Worm (Caenorhabditis elegans) whole organism, midembryonic: ENCODE data around the gene F42D1.4.

Experiments used
- T22C8.4 ChIP-seq: fragments of 200-800 bp; sonication (Bioruptor generic); IDR thresholded peaks from 2 replicates; pipeline ENCODE4 v1.3.6; 2022; ENCODE audit warnings: missing genetic modification characterization, missing compliant biosample characterization
- flt-1 ChIP-seq: fragments of 200-800 bp; sonication (Bioruptor generic); IDR thresholded peaks from 2 replicates; pipeline ENCODE4 v1.3.6; 2022; ENCODE audit warnings: missing genetic modification characterization, missing compliant biosample characterization
- klf-2 ChIP-seq: fragments of 200-800 bp; sonication (Bioruptor generic); conservative IDR thresholded peaks from 2 replicates; pipeline ENCODE4 v1.3.6; 2022; ENCODE audit warnings: missing genetic modification reagents, missing genetic modification characterization, missing compliant biosample characterization
- tab-1 ChIP-seq: fragments of 200-800 bp; sonication (Bioruptor generic); IDR thresholded peaks from 2 replicates; pipeline ENCODE4 v1.3.6; 2022; ENCODE audit warnings: missing genetic modification characterization, missing compliant biosample characterization
- ztf-23 ChIP-seq: fragments of 200-800 bp; sonication (Bioruptor generic); IDR thresholded peaks from 2 replicates; pipeline ENCODE4 v1.3.6; 2022; ENCODE audit warnings: missing genetic modification reagents, missing genetic modification characterization, missing compliant biosample characterization
- ztf-29 ChIP-seq: fragments of 200-800 bp; sonication (Bioruptor generic); IDR thresholded peaks from 2 replicates; pipeline ENCODE4 v1.3.6; 2022; ENCODE audit warnings: missing genetic modification reagents, missing genetic modification characterization, missing compliant biosample characterization

DNA sequence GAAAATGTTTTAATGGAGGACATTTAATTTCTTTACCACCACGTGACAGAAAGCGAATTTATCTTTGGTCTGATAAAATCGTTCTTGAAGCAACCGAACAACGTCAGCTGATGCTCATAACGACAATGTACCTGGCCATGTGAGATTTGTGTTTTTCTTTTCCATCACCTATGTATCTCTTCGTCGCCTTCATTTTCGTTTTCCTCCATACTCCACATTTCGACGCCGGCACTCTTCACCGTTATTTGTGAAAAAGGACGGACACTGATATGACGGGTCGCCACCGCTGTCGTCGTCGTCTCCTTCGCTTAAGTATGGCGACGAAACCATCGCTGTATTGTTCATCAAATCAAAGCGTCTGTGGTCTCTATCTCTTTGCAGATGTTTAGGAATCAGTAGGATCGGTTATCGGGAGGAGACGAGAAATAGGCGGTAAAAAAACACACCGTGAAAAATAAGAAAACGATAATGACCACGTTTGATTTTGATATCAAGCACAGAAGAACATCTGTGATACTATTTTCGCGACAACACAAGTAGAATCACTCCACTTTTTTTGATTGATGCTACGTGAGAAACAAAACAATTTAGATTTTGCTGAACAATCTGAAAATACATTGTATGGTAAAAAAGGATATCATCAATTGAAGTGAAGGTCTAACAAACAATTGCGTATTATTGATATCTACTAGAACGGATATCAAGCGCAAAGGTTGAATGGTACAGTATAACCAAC, 20.0 kb upstream of the F42D1.4 start:
- no peak for TF ChIP-seq klf-2 (GFP tag; lab: Robert Waterston, UW)
- no peak for TF ChIP-seq flt-1 (GFP tag; lab: Robert Waterston, UW)
- no peak for TF ChIP-seq T22C8.4 (GFP tag; lab: Robert Waterston, UW)
- no peak for TF ChIP-seq tab-1 (GFP tag; lab: Robert Waterston, UW)
- no peak for TF ChIP-seq ztf-29 (GFP tag; lab: Robert Waterston, UW)
- no peak for TF ChIP-seq ztf-23 (GFP tag; lab: Robert Waterston, UW)
